Worm (Caenorhabditis elegans): ENCODE results near the gene K10H10.13.

K10H10.13 gene

ce11 chrII:14474700-14475099, 36.4 kb downstream of the K10H10.13 start (continued):
- TF ChIP-seq aly-2 (tag; optimal IDR thresholded peaks at IDR 0.05) (no peak), unc-30 (tag; optimal IDR thresholded peaks at IDR 0.05) (no peak), fkh-8 (tag; optimal IDR thresholded peaks at IDR 0.05) (no peak), ceh-82 (tag; optimal IDR thresholded peaks at IDR 0.05) (no peak), hlh-4 (tag; optimal IDR thresholded peaks at IDR 0.05) (no peak), tbx-2 (tag; optimal IDR thresholded peaks at IDR 0.05) (no peak), nhr-76 (tag; optimal IDR thresholded peaks at IDR 0.05) (no peak), C04F5.9 (tag; optimal IDR thresholded peaks at IDR 0.05) (no peak), ceh-63 (GFP tag; optimal IDR thresholded peaks at IDR 0.05) (no peak), C16A3.4 (tag; optimal IDR thresholded peaks at IDR 0.05) (peak; percentile 48), alr-1 (tag; optimal IDR thresholded peaks at IDR 0.05; ENCODE audit: borderline replicate concordance) (no peak), mdl-1 (tag; optimal IDR thresholded peaks at IDR 0.05) (peak in 1 of 2 experiments; percentile 14), fos-1 (tag; optimal IDR thresholded peaks at IDR 0.05) (no peak), isw-1 (GFP tag; IDR thresholded peaks at IDR 0.05) (no peak), blmp-1 (tag; optimal IDR thresholded peaks at IDR 0.05) (peak; percentile 6), nhr-85 (tag) (peak; percentile 42), hlh-17 (GFP tag; optimal IDR thresholded peaks at IDR 0.05; ENCODE audit: borderline replicate concordance) (no peak), elt-3 (tag; optimal IDR thresholded peaks at IDR 0.05) (no peak), unc-130 (tag; optimal IDR thresholded peaks at IDR 0.05) (no peak), nhr-20 (tag; optimal IDR thresholded peaks at IDR 0.05) (peak; percentile 43)

ce11 chrII:14470020-14470419, 41.1 kb downstream of the K10H10.13 start:
- TF ChIP-seq nhr-76 (tag; optimal IDR thresholded peaks at IDR 0.05) (no peak), efl-1 (optimal IDR thresholded peaks at IDR 0.05) (no peak), efl-1 (GFP tag; optimal IDR thresholded peaks at IDR 0.05 in 1 of 2) (no peak), mep-1 (tag; optimal IDR thresholded peaks at IDR 0.05) (no peak)
